Fruit fly (Drosophila melanogaster) whole organism, embryonic: ENCODE measurements around the gene unc-119.
A peak's percentile ranks its signal among the peaks of the same experiment; 100 is the strongest.

ENCODE experiments used
- Aef1 ChIP-seq: fragments of 200-800 bp; sonication (Bioruptor generic); IDR thresholded peaks from 3 replicates; pipeline ENCODE4 v1.3.6; 2022; ENCODE audit warnings: missing biosample characterization, missing genetic modification characterization
- Blimp-1 ChIP-seq: fragments of 200-800 bp; sonication (Bioruptor generic); optimal IDR thresholded peaks from 3 replicates; lab custom pipeline; 2018; ENCODE audit warnings: missing biosample characterization, missing genetic modification characterization, mild to moderate bottlenecking, moderate library complexity, missing genetic modification reagents
- CG10366 ChIP-seq: fragments of 200-800 bp; sonication (Bioruptor generic); IDR thresholded peaks from 2 replicates; pipeline ENCODE4 v1.3.6; 2022; ENCODE audit warnings: missing biosample characterization, missing genetic modification characterization
- CG10565 ChIP-seq: fragments of 200-800 bp; sonication (Bioruptor generic); optimal IDR thresholded peaks from 3 replicates; lab custom pipeline; 2016; ENCODE audit warnings: missing biosample characterization, mild to moderate bottlenecking, missing genetic modification characterization
- CG12236 ChIP-seq: fragments of 200-800 bp; sonication (Bioruptor generic); optimal IDR thresholded peaks from 2 replicates; lab custom pipeline; 2016; ENCODE audit warnings: missing biosample characterization, missing genetic modification characterization
- CG13624 ChIP-seq: fragments of 200-800 bp; sonication (Bioruptor generic); optimal IDR thresholded peaks from 2 replicates; lab custom pipeline; 2016; ENCODE audit warnings: missing biosample characterization, missing genetic modification characterization
- CG13775 ChIP-seq: fragments of 200-800 bp; sonication (Bioruptor generic); optimal IDR thresholded peaks from 3 replicates; lab custom pipeline; 2017; ENCODE audit warnings: missing biosample characterization, mild to moderate bottlenecking, missing genetic modification characterization
- CG14014 ChIP-seq: fragments of 200-800 bp; sonication (Bioruptor generic); IDR thresholded peaks from 2 replicates; pipeline ENCODE4 v1.3.6; 2022; ENCODE audit warnings: missing biosample characterization, missing genetic modification characterization
- CG1603 ChIP-seq: fragments of 200-800 bp; sonication (Bioruptor generic); optimal IDR thresholded peaks from 2 replicates; lab custom pipeline; 2019; ENCODE audit warnings: missing biosample characterization, mild to moderate bottlenecking, missing genetic modification characterization, moderate library complexity
- CG1792 ChIP-seq: fragments of 200-800 bp; sonication (Bioruptor generic); optimal IDR thresholded peaks from 2 replicates; lab custom pipeline; 2016; ENCODE audit warnings: missing biosample characterization, missing genetic modification characterization
- CG18476 ChIP-seq: fragments of 200-800 bp; sonication (Bioruptor generic); optimal IDR thresholded peaks from 2 replicates; lab custom pipeline; 2016; ENCODE audit warnings: missing biosample characterization, mild to moderate bottlenecking, missing genetic modification characterization
- CG18599 ChIP-seq: fragments of 200-800 bp; sonication (Bioruptor generic); optimal IDR thresholded peaks from 3 replicates; lab custom pipeline; 2017; ENCODE audit warnings: missing biosample characterization, missing genetic modification characterization, mild to moderate bottlenecking, moderate library complexity, missing genetic modification reagents
- CG2678 ChIP-seq: fragments of 200-800 bp; sonication (Bioruptor generic); optimal IDR thresholded peaks from 3 replicates; lab custom pipeline; 2019; ENCODE audit warnings: missing biosample characterization, mild to moderate bottlenecking, missing genetic modification characterization, moderate library complexity
- CG30020 ChIP-seq: fragments of 200-800 bp; optimal IDR thresholded peaks from 2 replicates; lab custom pipeline; 2019; ENCODE audit warnings: missing biosample characterization, mild to moderate bottlenecking, missing genetic modification characterization, moderate library complexity
- CG31224 ChIP-seq: fragments of 200-800 bp; sonication (Bioruptor generic); IDR thresholded peaks from 2 replicates; pipeline ENCODE4 v1.3.6; 2022; ENCODE audit warnings: missing biosample characterization, missing genetic modification characterization
- CG3281 ChIP-seq: fragments of 200-800 bp; sonication (Bioruptor generic); optimal IDR thresholded peaks from 3 replicates; lab custom pipeline; 2017; ENCODE audit warnings: missing biosample characterization, mild to moderate bottlenecking, missing genetic modification characterization
- CG42726 ChIP-seq: fragments of 200-800 bp; sonication (Bioruptor generic); IDR thresholded peaks from 2 replicates; pipeline ENCODE4 v1.3.6; 2022; ENCODE audit warnings: missing biosample characterization, missing genetic modification characterization; ENCODE audit not compliant: partially characterized antibody
- CG4328 ChIP-seq: fragments of 200-800 bp; sonication (Bioruptor generic); optimal IDR thresholded peaks from 3 replicates; lab custom pipeline; 2017; ENCODE audit warnings: missing biosample characterization, missing genetic modification reagents, missing genetic modification characterization
- CG4707 ChIP-seq: fragments of 200-800 bp; sonication (Bioruptor generic); optimal IDR thresholded peaks from 2 replicates; lab custom pipeline; 2018; ENCODE audit warnings: missing biosample characterization, mild to moderate bottlenecking, missing genetic modification characterization, moderate library complexity
- CG5180 ChIP-seq: fragments of 200-800 bp; sonication (Bioruptor generic); optimal IDR thresholded peaks from 3 replicates; lab custom pipeline; 2017; ENCODE audit warnings: missing biosample characterization, missing genetic modification characterization, mild to moderate bottlenecking, moderate library complexity, missing genetic modification reagents
- CoRest ChIP-seq: fragments of 200-800 bp; sonication (Bioruptor generic); optimal IDR thresholded peaks from 3 replicates; lab custom pipeline; 2018; ENCODE audit warnings: missing biosample characterization, mild to moderate bottlenecking, missing genetic modification characterization, moderate library complexity
- GATAe ChIP-seq: fragments of 200-800 bp; sonication (Bioruptor generic); conservative IDR thresholded peaks from 2 replicates; pipeline ENCODE4 v1.3.6; 2022; ENCODE audit warnings: missing biosample characterization, missing genetic modification characterization
- HLH54F ChIP-seq: fragments of 200-800 bp; sonication (Bioruptor generic); optimal IDR thresholded peaks from 3 replicates; lab custom pipeline; 2016; ENCODE audit warnings: missing biosample characterization, missing genetic modification characterization
- Lim3 ChIP-seq: fragments of 200-800 bp; sonication (Bioruptor generic); IDR thresholded peaks from 2 replicates; pipeline ENCODE4 v1.3.6; 2022; ENCODE audit warnings: missing biosample characterization, missing genetic modification characterization
- Mad ChIP-seq: fragments of 200-800 bp; sonication (Bioruptor generic); optimal IDR thresholded peaks from 2 replicates; lab custom pipeline; 2016; ENCODE audit warnings: missing biosample characterization, missing genetic modification characterization
- NC2β ChIP-seq: fragments of 200-800 bp; sonication (Bioruptor generic); optimal IDR thresholded peaks from 2 replicates; lab custom pipeline; 2016; ENCODE audit warnings: missing biosample characterization, missing genetic modification characterization
- Oaz ChIP-seq: fragments of 200-800 bp; sonication (Bioruptor generic); IDR thresholded peaks from 2 replicates; pipeline ENCODE4 v1.3.6; 2022; ENCODE audit warnings: missing biosample characterization, missing genetic modification characterization
- Opbp ChIP-seq: fragments of 200-800 bp; sonication (Bioruptor generic); IDR thresholded peaks from 3 replicates; pipeline ENCODE4 v1.3.6; 2022; ENCODE audit warnings: missing biosample characterization, missing genetic modification characterization; ENCODE audit not compliant: partially characterized antibody
- Usf ChIP-seq: fragments of 200-800 bp; sonication (Bioruptor generic); optimal IDR thresholded peaks from 2 replicates; lab custom pipeline; 2017; ENCODE audit warnings: missing genotype, missing biosample characterization, missing genetic modification characterization
- ato ChIP-seq: fragments of 200-800 bp; sonication (Bioruptor generic); IDR thresholded peaks from 2 replicates; pipeline ENCODE4 v1.3.6; 2022; ENCODE audit warnings: missing biosample characterization, missing genetic modification characterization; ENCODE audit not compliant: partially characterized antibody
- az2 ChIP-seq: fragments of 200-800 bp; sonication (Bioruptor generic); optimal IDR thresholded peaks from 3 replicates; lab custom pipeline; 2016; ENCODE audit warnings: missing biosample characterization, missing genetic modification characterization
- btn ChIP-seq: fragments of 200-800 bp; sonication (Bioruptor generic); optimal IDR thresholded peaks from 2 replicates; lab custom pipeline; 2016; ENCODE audit warnings: missing biosample characterization, missing genetic modification characterization
- croc ChIP-seq: fragments of 200-800 bp; sonication (Bioruptor generic); conservative IDR thresholded peaks from 3 replicates; pipeline ENCODE4 v1.3.6; 2022; ENCODE audit warnings: missing biosample characterization, missing genetic modification characterization
- dpn ChIP-seq, 2 experiments: fragments of 200-800 bp; sonication (Bioruptor generic); optimal IDR thresholded peaks; 3 replicates each; lab custom pipeline; 2016; ENCODE audit warnings: missing biosample characterization in 2 of 2, missing genetic modification characterization in 2 of 2
- eve ChIP-seq, 2 experiments: fragments of >200 bp; optimal IDR thresholded peaks; 2 replicates each; lab custom pipeline; 2017; ENCODE audit warnings: missing biosample characterization in 2 of 2, missing genetic modification characterization in 2 of 2
- gce ChIP-seq: fragments of 200-800 bp; sonication (Bioruptor generic); IDR thresholded peaks from 3 replicates; pipeline ENCODE4 v1.3.6; 2022; ENCODE audit warnings: missing biosample characterization, missing genetic modification characterization
- lab ChIP-seq: fragments of 200-800 bp; sonication (Bioruptor generic); optimal IDR thresholded peaks from 3 replicates; lab custom pipeline; 2017; ENCODE audit warnings: missing biosample characterization, missing genetic modification characterization, mild to moderate bottlenecking, moderate library complexity, missing genetic modification reagents
- lbe ChIP-seq: fragments of 200-800 bp; sonication (Bioruptor generic); optimal IDR thresholded peaks from 2 replicates; lab custom pipeline; 2016; ENCODE audit warnings: missing biosample characterization, mild to moderate bottlenecking, missing genetic modification characterization
- lmd ChIP-seq: fragments of 200-800 bp; sonication (Bioruptor generic); IDR thresholded peaks from 2 replicates; pipeline ENCODE4 v1.3.6; 2022; ENCODE audit warnings: missing biosample characterization, missing genetic modification characterization
- nerfin-1 ChIP-seq: fragments of 200-800 bp; sonication (Bioruptor generic); optimal IDR thresholded peaks from 3 replicates; lab custom pipeline; 2019; ENCODE audit warnings: missing biosample characterization, mild to moderate bottlenecking, missing genetic modification characterization, moderate library complexity
- nerfin-2 ChIP-seq: fragments of 200-800 bp; sonication (Bioruptor generic); IDR thresholded peaks from 2 replicates; pipeline ENCODE4 v1.3.6; 2022; ENCODE audit warnings: missing biosample characterization, missing genetic modification characterization; ENCODE audit not compliant: partially characterized antibody
- nmo ChIP-seq: fragments of 200-800 bp; sonication (Bioruptor generic); optimal IDR thresholded peaks from 2 replicates; lab custom pipeline; 2018; ENCODE audit warnings: missing biosample characterization, mild to moderate bottlenecking, missing genetic modification characterization, moderate library complexity
- nom ChIP-seq: fragments of 200-800 bp; sonication (Bioruptor generic); optimal IDR thresholded peaks from 2 replicates; lab custom pipeline; 2017; ENCODE audit warnings: missing biosample characterization, missing genetic modification characterization, mild to moderate bottlenecking, moderate library complexity, missing genetic modification reagents
- onecut ChIP-seq: fragments of 200-800 bp; sonication (Bioruptor generic); IDR thresholded peaks from 2 replicates; pipeline ENCODE4 v1.3.6; 2022; ENCODE audit warnings: missing biosample characterization, missing genetic modification characterization
- pum ChIP-seq: fragments of 200-800 bp; sonication (Bioruptor generic); optimal IDR thresholded peaks from 2 replicates; lab custom pipeline; 2016; ENCODE audit warnings: missing biosample characterization, missing genetic modification characterization
- pzg ChIP-seq: fragments of 200-800 bp; sonication (Bioruptor generic); optimal IDR thresholded peaks from 3 replicates; lab custom pipeline; 2018; ENCODE audit warnings: missing biosample characterization, mild to moderate bottlenecking, missing genetic modification characterization, moderate library complexity
- ro ChIP-seq: fragments of 200-800 bp; sonication (Bioruptor generic); IDR thresholded peaks from 2 replicates; pipeline ENCODE4 v1.3.6; 2022; ENCODE audit warnings: missing biosample characterization, missing genetic modification characterization
- row ChIP-seq: fragments of 200-800 bp; sonication (Bioruptor generic); IDR thresholded peaks from 3 replicates; pipeline ENCODE4 v1.3.6; 2022; ENCODE audit warnings: missing biosample characterization, missing genetic modification characterization
- slbo ChIP-seq: fragments of 200-800 bp; sonication (Bioruptor generic); IDR thresholded peaks from 2 replicates; pipeline ENCODE4 v1.3.6; 2022; ENCODE audit warnings: missing biosample characterization, missing genetic modification characterization
- slp2 ChIP-seq: fragments of 200-800 bp; sonication (Bioruptor generic); optimal IDR thresholded peaks from 2 replicates; lab custom pipeline; 2016; ENCODE audit warnings: missing biosample characterization, missing genetic modification characterization
- trh ChIP-seq: fragments of 200-800 bp; sonication (Bioruptor generic); optimal IDR thresholded peaks from 2 replicates; lab custom pipeline; 2016; ENCODE audit warnings: missing biosample characterization, missing genetic modification characterization

The unc-119 gene

dm6 chrX:7277038-7277437 lies 14.1 kb downstream of the unc-119 start (continued):
- peak; percentile 69 for TF ChIP-seq CG18599 (GFP tag; lab: Kevin White, UChicago)
- no peak for TF ChIP-seq CG31224 (GFP tag; lab: Robert Waterston, UW)
- TF ChIP-seq CG18476 (GFP tag; lab: Kevin White, UChicago), result peak; percentile 53
- TF ChIP-seq btn, result peak; percentile 0
- TF ChIP-seq CG5180, result peak; percentile 31
- TF ChIP-seq nerfin-1 (tag; lab: Kevin White, UChicago), result peak; percentile 61
- no peak for TF ChIP-seq nom (GFP tag; lab: Kevin White, UChicago)
- TF ChIP-seq row, result peak; percentile 73
- peak; percentile 21 for TF ChIP-seq CG12236
- TF ChIP-seq dpn (GFP tag; optimal IDR thresholded peaks at IDR 0.05; lab: Kevin White, UChicago), result peak; percentile 13 to 48
- peak; percentile 74 for TF ChIP-seq CG2678 (tag; lab: Kevin White, UChicago)
- TF ChIP-seq Usf (GFP tag; lab: Kevin White, UChicago), result no peak
- no peak for TF ChIP-seq CG10565 (GFP tag; lab: Kevin White, UChicago)
- TF ChIP-seq CG42726 (GFP tag; lab: Robert Waterston, UW), result no peak
- TF ChIP-seq lab (GFP tag; lab: Kevin White, UChicago), result peak; percentile 55
- TF ChIP-seq pum (GFP tag; lab: Kevin White, UChicago), result peak; percentile 53
- no peak for TF ChIP-seq GATAe
- peak; percentile 24; the same call in 1 of the 2 replicates for TF ChIP-seq onecut
- TF ChIP-seq croc, result peak; percentile 55
- no peak for TF ChIP-seq gce (GFP tag; lab: Robert Waterston, UW)
- peak; percentile 40 for TF ChIP-seq NC2β
- TF ChIP-seq slp2 (GFP tag; lab: Kevin White, UChicago), result peak; percentile 40
- no peak for TF ChIP-seq pzg (GFP tag; lab: Kevin White, UChicago)
- TF ChIP-seq Aef1 (GFP tag; lab: Robert Waterston, UW), result no peak
- no peak for TF ChIP-seq Lim3 (GFP tag; lab: Robert Waterston, UW)
- TF ChIP-seq ato (GFP tag; lab: Robert Waterston, UW), result no peak
- TF ChIP-seq ro (GFP tag; lab: Robert Waterston, UW), result no peak
- TF ChIP-seq CG4707 (GFP tag; lab: Kevin White, UChicago), result peak; percentile 35
- TF ChIP-seq HLH54F, result peak; percentile 22
- TF ChIP-seq trh, result peak; percentile 38
- no peak for TF ChIP-seq CG4328 (GFP tag; lab: Kevin White, UChicago)
- TF ChIP-seq Blimp-1 (GFP tag; lab: Kevin White, UChicago), result peak; percentile 70
- TF ChIP-seq lbe (GFP tag; lab: Kevin White, UChicago), result no peak
- TF ChIP-seq nerfin-2 (GFP tag; lab: Robert Waterston, UW), result no peak
- TF ChIP-seq CoRest (tag; lab: Kevin White, UChicago), result peak; percentile 71
- TF ChIP-seq CG1603 (tag; lab: Kevin White, UChicago), result peak; percentile 72
- no peak for TF ChIP-seq Oaz
- TF ChIP-seq nmo (GFP tag; lab: Kevin White, UChicago), result peak; percentile 77
- TF ChIP-seq lmd (GFP tag; lab: Robert Waterston, UW), result peak; percentile 46
- peak; percentile 46 for TF ChIP-seq Mad
- peak; percentile 27 for TF ChIP-seq CG3281 (GFP tag; lab: Kevin White, UChicago)
- TF ChIP-seq CG10366 (GFP tag; lab: Robert Waterston, UW), result peak; percentile 22; the same call in 1 of the 2 replicates
- no peak for TF ChIP-seq Opbp (GFP tag; lab: Robert Waterston, UW)
- TF ChIP-seq az2 (GFP tag; lab: Kevin White, UChicago), result peak; percentile 69
- TF ChIP-seq CG13775 (GFP tag; lab: Kevin White, UChicago), result peak; percentile 72
- TF ChIP-seq CG1792, result no peak
- TF ChIP-seq CG14014 (GFP tag; lab: Robert Waterston, UW), result no peak
- TF ChIP-seq CG30020 (tag; lab: Kevin White, UChicago), result no peak
- TF ChIP-seq eve (GFP tag; optimal IDR thresholded peaks at IDR 0.05; lab: Kevin White, UChicago), result no peak
- TF ChIP-seq CG13624, result peak; percentile 34
- TF ChIP-seq slbo (GFP tag; lab: Robert Waterston, UW), result 0 out of 2 replicates have a peak, but pooled peaks have one; percentile 28
